Worm (Caenorhabditis elegans) whole organism, midembryonic: ENCODE results near the gene C27F2.7.

Source experiments
- T22C8.4 ChIP-seq: fragments of 200-800 bp; sonication (Bioruptor generic); IDR thresholded peaks from 2 replicates; pipeline ENCODE4 v1.3.6; 2022; ENCODE audit warnings: missing genetic modification characterization, missing compliant biosample characterization
- cog-1 ChIP-seq: sonication (generic microtip); optimal IDR thresholded peaks from 2 replicates; lab custom pipeline; 2016; ENCODE audit warnings: missing genetic modification characterization, missing compliant biosample characterization

ce11 chrIII:4961281-4961680 lies 23.0 kb downstream of the C27F2.7 start:
- no peak for TF ChIP-seq cog-1 (tag; lab: Kevin White, UChicago)
- TF ChIP-seq T22C8.4, result no peak
